Fruit fly (Drosophila melanogaster) whole organism, embryonic: ENCODE measurements around the gene Pebp1.
A peak's percentile ranks its signal among the peaks of the same experiment; 100 is the strongest.

Experiments used
- Aef1 ChIP-seq: fragments of 200-800 bp; sonication (Bioruptor generic); IDR thresholded peaks from 3 replicates; pipeline ENCODE4 v1.3.6; 2022; ENCODE audit warnings: missing biosample characterization, missing genetic modification characterization
- B-H1 ChIP-seq: fragments of 200-800 bp; sonication (Bioruptor generic); IDR thresholded peaks from 3 replicates; pipeline ENCODE4 v1.3.6; 2022; ENCODE audit warnings: missing biosample characterization, missing genetic modification characterization
- CG1024 ChIP-seq: fragments of 200-800 bp; sonication (Bioruptor generic); IDR thresholded peaks from 2 replicates; pipeline ENCODE4 v1.3.6; 2022; ENCODE audit warnings: missing biosample characterization, missing genetic modification characterization
- CG11456 ChIP-seq: fragments of 200-800 bp; sonication (Bioruptor generic); IDR thresholded peaks from 3 replicates; pipeline ENCODE4 v1.3.6; 2022; ENCODE audit warnings: missing biosample characterization, missing genetic modification characterization
- CG13123 ChIP-seq: fragments of 200-800 bp; sonication (Bioruptor generic); optimal IDR thresholded peaks from 2 replicates; lab custom pipeline; 2016; ENCODE audit warnings: missing biosample characterization, missing genetic modification characterization
- CG13424 ChIP-seq: fragments of 200-800 bp; sonication (Bioruptor generic); optimal IDR thresholded peaks from 2 replicates; lab custom pipeline; 2019; ENCODE audit warnings: missing biosample characterization, mild to moderate bottlenecking, missing genetic modification characterization, moderate library complexity
- CG15073 ChIP-seq: fragments of 200-800 bp; sonication (Bioruptor generic); optimal IDR thresholded peaks from 2 replicates; lab custom pipeline; 2016; ENCODE audit warnings: missing biosample characterization, missing genetic modification characterization
- CG15514 ChIP-seq: fragments of 200-800 bp; sonication (Bioruptor generic); optimal IDR thresholded peaks from 3 replicates; lab custom pipeline; 2017; ENCODE audit warnings: missing biosample characterization, missing genetic modification characterization, mild to moderate bottlenecking, moderate library complexity, missing genetic modification reagents
- CG18764 ChIP-seq: fragments of 200-800 bp; sonication (Bioruptor generic); optimal IDR thresholded peaks from 3 replicates; lab custom pipeline; 2016; ENCODE audit warnings: missing biosample characterization, missing genetic modification characterization
- CG2120 ChIP-seq: fragments of 200-800 bp; sonication (Bioruptor generic); optimal IDR thresholded peaks from 3 replicates; lab custom pipeline; 2016; ENCODE audit warnings: missing biosample characterization, missing genetic modification characterization
- CG3281 ChIP-seq: fragments of 200-800 bp; sonication (Bioruptor generic); optimal IDR thresholded peaks from 3 replicates; lab custom pipeline; 2017; ENCODE audit warnings: missing biosample characterization, mild to moderate bottlenecking, missing genetic modification characterization
- CG33213 ChIP-seq: fragments of 200-800 bp; sonication (Bioruptor generic); optimal IDR thresholded peaks from 3 replicates; lab custom pipeline; 2016; ENCODE audit warnings: missing biosample characterization, missing genetic modification characterization
- CG34224 ChIP-seq: fragments of 200-800 bp; sonication (Bioruptor generic); IDR thresholded peaks from 3 replicates; pipeline ENCODE4 v1.3.6; 2022; ENCODE audit warnings: missing biosample characterization, missing genetic modification characterization; ENCODE audit not compliant: partially characterized antibody
- CG42726 ChIP-seq: fragments of 200-800 bp; sonication (Bioruptor generic); IDR thresholded peaks from 2 replicates; pipeline ENCODE4 v1.3.6; 2022; ENCODE audit warnings: missing biosample characterization, missing genetic modification characterization; ENCODE audit not compliant: partially characterized antibody
- CG43689 ChIP-seq: fragments of 200-800 bp; sonication (Bioruptor generic); IDR thresholded peaks from 2 replicates; pipeline ENCODE4 v1.3.6; 2022; ENCODE audit warnings: missing biosample characterization, missing genetic modification characterization
- CG5953 ChIP-seq: fragments of 200-800 bp; sonication (Bioruptor generic); IDR thresholded peaks from 2 replicates; pipeline ENCODE4 v1.3.6; 2022; ENCODE audit warnings: missing biosample characterization, missing genetic modification characterization
- CG7556 ChIP-seq: fragments of 200-800 bp; sonication (Bioruptor generic); optimal IDR thresholded peaks from 2 replicates; lab custom pipeline; 2017; ENCODE audit warnings: missing biosample characterization, mild to moderate bottlenecking, missing genetic modification characterization
- CG8281 ChIP-seq: fragments of 200-800 bp; sonication (Bioruptor generic); optimal IDR thresholded peaks from 2 replicates; lab custom pipeline; 2018; ENCODE audit warnings: missing biosample characterization, mild to moderate bottlenecking, missing genetic modification characterization, moderate library complexity
- CG8388 ChIP-seq: fragments of 200-800 bp; sonication (Bioruptor generic); optimal IDR thresholded peaks from 2 replicates; lab custom pipeline; 2019; ENCODE audit warnings: missing biosample characterization, mild to moderate bottlenecking, missing genetic modification characterization, moderate library complexity
- CG8924 ChIP-seq: fragments of 200-800 bp; optimal IDR thresholded peaks from 3 replicates; lab custom pipeline; 2019; ENCODE audit warnings: missing biosample characterization, mild to moderate bottlenecking, missing genetic modification characterization, moderate library complexity
- CHES-1-like ChIP-seq: fragments of 200-800 bp; sonication (Bioruptor generic); optimal IDR thresholded peaks from 2 replicates; lab custom pipeline; 2016; ENCODE audit warnings: missing biosample characterization, missing genetic modification characterization
- D ChIP-seq, 2 experiments: fragments of 200-800 bp in 1 of 2; fragments of >200 bp in 1 of 2; sonication (Bioruptor generic) in 1 of 2; optimal IDR thresholded peaks; 2 replicates in 1 of 2; 3 replicates in 1 of 2; lab custom pipeline; 2017; ENCODE audit warnings: mild to moderate bottlenecking in 1 of 2, missing biosample characterization in 1 of 2, missing genetic modification characterization in 1 of 2, missing genetic modification reagents in 1 of 2
- Dek ChIP-seq: fragments of 200-800 bp; sonication (Bioruptor generic); optimal IDR thresholded peaks from 3 replicates; lab custom pipeline; 2019; ENCODE audit warnings: missing biosample characterization, mild to moderate bottlenecking, missing genetic modification characterization, moderate library complexity
- Doc3 ChIP-seq: fragments of 200-800 bp; sonication (Bioruptor generic); IDR thresholded peaks from 3 replicates; pipeline ENCODE4 v1.3.6; 2022; ENCODE audit warnings: missing biosample characterization, missing genetic modification characterization; ENCODE audit not compliant: partially characterized antibody
- Fer1 ChIP-seq: fragments of 200-800 bp; sonication (Bioruptor generic); optimal IDR thresholded peaks from 2 replicates; lab custom pipeline; 2017; ENCODE audit warnings: missing biosample characterization, mild to moderate bottlenecking, missing genetic modification characterization
- HLH3B ChIP-seq: fragments of 200-800 bp; sonication (Bioruptor generic); IDR thresholded peaks from 2 replicates; pipeline ENCODE4 v1.3.6; 2022; ENCODE audit warnings: missing biosample characterization, missing genetic modification characterization
- Hr51 ChIP-seq, 2 experiments: fragments of 200-800 bp; sonication (Bioruptor generic); optimal IDR thresholded peaks; 2 replicates in 1 of 2; 3 replicates in 1 of 2; lab custom pipeline; 2016 to 2018; ENCODE audit warnings: missing biosample characterization in 2 of 2, missing genetic modification characterization in 2 of 2, mild to moderate bottlenecking in 1 of 2, moderate library complexity in 1 of 2
- Lhr ChIP-seq: fragments of 200-800 bp; sonication (Bioruptor generic); optimal IDR thresholded peaks from 3 replicates; lab custom pipeline; 2017; ENCODE audit warnings: mild to moderate bottlenecking, missing biosample characterization, missing genetic modification reagents, missing genetic modification characterization
- MBD-R2 ChIP-seq: fragments of 200-800 bp; sonication (Bioruptor generic); IDR thresholded peaks from 2 replicates; pipeline ENCODE4 v1.3.6; 2022; ENCODE audit warnings: missing biosample characterization, missing genetic modification characterization
- MTF-1 ChIP-seq: fragments of 200-800 bp; sonication (Bioruptor generic); optimal IDR thresholded peaks from 2 replicates; lab custom pipeline; 2018; ENCODE audit warnings: missing biosample characterization, mild to moderate bottlenecking, missing genetic modification characterization, borderline replicate concordance
- Meics ChIP-seq: fragments of 200-800 bp; sonication (Bioruptor generic); optimal IDR thresholded peaks from 2 replicates; lab custom pipeline; 2017; ENCODE audit warnings: missing biosample characterization, mild to moderate bottlenecking, missing genetic modification characterization
- Oaz ChIP-seq: fragments of 200-800 bp; sonication (Bioruptor generic); IDR thresholded peaks from 2 replicates; pipeline ENCODE4 v1.3.6; 2022; ENCODE audit warnings: missing biosample characterization, missing genetic modification characterization
- Oli ChIP-seq: fragments of 200-800 bp; sonication (Bioruptor generic); optimal IDR thresholded peaks from 2 replicates; lab custom pipeline; 2018; ENCODE audit warnings: missing biosample characterization, mild to moderate bottlenecking, missing genetic modification characterization, moderate library complexity
- Ptx1 ChIP-seq: fragments of 200-800 bp; sonication (Bioruptor generic); IDR thresholded peaks from 2 replicates; pipeline ENCODE4 v1.3.6; 2022; ENCODE audit warnings: missing biosample characterization, missing genetic modification characterization
- Scr ChIP-seq: fragments of 200-800 bp; sonication (Bioruptor generic); IDR thresholded peaks from 2 replicates; pipeline ENCODE4 v1.3.6; 2022; ENCODE audit warnings: missing biosample characterization, missing genetic modification characterization; ENCODE audit not compliant: partially characterized antibody
- Xbp1 ChIP-seq: fragments of 200-800 bp; sonication (Bioruptor generic); optimal IDR thresholded peaks from 3 replicates; lab custom pipeline; 2016; ENCODE audit warnings: missing biosample characterization, mild to moderate bottlenecking, missing genetic modification characterization
- ap ChIP-seq: fragments of 200-800 bp; sonication (Bioruptor generic); IDR thresholded peaks from 2 replicates; pipeline ENCODE4 v1.3.6; 2022; ENCODE audit warnings: missing biosample characterization, missing genetic modification characterization
- ase ChIP-seq: fragments of 200-800 bp; sonication (Bioruptor generic); IDR thresholded peaks from 3 replicates; pipeline ENCODE4 v1.3.6; 2022; ENCODE audit warnings: missing biosample characterization, missing genetic modification characterization
- emc ChIP-seq: fragments of 200-800 bp; sonication (Bioruptor generic); optimal IDR thresholded peaks from 2 replicates; lab custom pipeline; 2016; ENCODE audit warnings: missing biosample characterization, missing genetic modification characterization
- h ChIP-seq: fragments of >200 bp; optimal IDR thresholded peaks from 2 replicates; lab custom pipeline; 2017
- hth ChIP-seq: fragments of >200 bp; optimal IDR thresholded peaks from 2 replicates; lab custom pipeline; 2017; ENCODE audit warnings: inconsistent platforms
- nerfin-1 ChIP-seq: fragments of 200-800 bp; sonication (Bioruptor generic); optimal IDR thresholded peaks from 3 replicates; lab custom pipeline; 2019; ENCODE audit warnings: missing biosample characterization, mild to moderate bottlenecking, missing genetic modification characterization, moderate library complexity
- nmo ChIP-seq: fragments of 200-800 bp; sonication (Bioruptor generic); optimal IDR thresholded peaks from 2 replicates; lab custom pipeline; 2018; ENCODE audit warnings: missing biosample characterization, mild to moderate bottlenecking, missing genetic modification characterization, moderate library complexity
- nom ChIP-seq: fragments of 200-800 bp; sonication (Bioruptor generic); optimal IDR thresholded peaks from 2 replicates; lab custom pipeline; 2017; ENCODE audit warnings: missing biosample characterization, missing genetic modification characterization, mild to moderate bottlenecking, moderate library complexity, missing genetic modification reagents
- pros ChIP-seq: fragments of 200-800 bp; sonication (Bioruptor generic); optimal IDR thresholded peaks from 3 replicates; lab custom pipeline; 2019; ENCODE audit warnings: missing biosample characterization, mild to moderate bottlenecking, missing genetic modification characterization, moderate library complexity
- repo ChIP-seq: fragments of 200-800 bp; sonication (Bioruptor generic); optimal IDR thresholded peaks from 2 replicates; lab custom pipeline; 2016; ENCODE audit warnings: missing biosample characterization, missing genetic modification characterization
- slbo ChIP-seq: fragments of 200-800 bp; sonication (Bioruptor generic); IDR thresholded peaks from 2 replicates; pipeline ENCODE4 v1.3.6; 2022; ENCODE audit warnings: missing biosample characterization, missing genetic modification characterization
- stwl ChIP-seq: fragments of 200-800 bp; sonication (Bioruptor generic); optimal IDR thresholded peaks from 3 replicates; lab custom pipeline; 2018; ENCODE audit warnings: missing biosample characterization, mild to moderate bottlenecking, missing genetic modification characterization, moderate library complexity
- vfl ChIP-seq: fragments of 200-800 bp; sonication (Bioruptor generic); optimal IDR thresholded peaks from 2 replicates; lab custom pipeline; 2016; ENCODE audit warnings: missing biosample characterization, missing genetic modification characterization

Gene Pebp1

DNA sequence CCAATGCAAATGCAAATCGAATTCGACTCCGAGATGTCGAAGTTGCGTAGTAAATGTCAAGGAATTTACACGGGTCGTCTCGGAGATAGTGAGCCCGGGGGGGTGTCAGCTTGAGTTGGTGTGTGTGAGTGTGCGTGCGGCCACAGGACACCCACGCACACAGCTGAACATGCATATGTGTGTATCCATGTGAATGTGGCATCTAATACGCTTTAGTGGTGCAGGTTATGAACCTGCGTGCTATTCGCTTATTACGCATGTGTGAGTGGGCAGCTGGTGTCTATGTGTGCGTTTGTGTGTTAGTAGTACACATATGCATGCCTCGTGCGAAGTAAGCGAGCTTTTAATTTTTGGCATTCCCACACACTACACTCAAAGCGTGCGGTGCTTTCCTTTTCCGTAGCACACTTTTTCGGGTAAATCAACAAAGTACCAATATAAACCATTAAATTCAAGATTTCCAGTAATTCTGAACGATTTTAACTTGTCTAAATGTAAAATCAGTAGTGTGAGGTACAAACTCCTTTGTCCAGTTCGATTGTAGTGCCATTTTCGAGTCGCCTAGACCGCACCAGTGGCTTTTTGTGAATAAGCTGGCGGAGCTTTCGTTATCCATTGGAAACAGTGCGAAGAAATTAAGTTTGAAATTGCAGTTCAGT is 3.1 kb downstream of the Pebp1 start (continued):
- no peak for TF ChIP-seq nom (GFP tag; lab: Kevin White, UChicago)
- no peak for TF ChIP-seq CG15073 (GFP tag; lab: Kevin White, UChicago)
- peak; percentile 90 for TF ChIP-seq Xbp1
- TF ChIP-seq Ptx1 (GFP tag; lab: Robert Waterston, UW) = peak; percentile 89
- TF ChIP-seq CG15514 (GFP tag; lab: Kevin White, UChicago) = peak; percentile 85
- TF ChIP-seq Dek = peak; percentile 85
- TF ChIP-seq HLH3B = peak; percentile 87
- peak; percentile 87 for TF ChIP-seq CG8924 (tag; lab: Kevin White, UChicago)
- TF ChIP-seq Lhr (GFP tag; lab: Kevin White, UChicago) = no peak
- peak; percentile 39; the same call in 1 of the 2 replicates for TF ChIP-seq CG5953 (GFP tag; lab: Robert Waterston, UW)
- TF ChIP-seq Meics (GFP tag; lab: Kevin White, UChicago) = peak; percentile 93
- TF ChIP-seq ap (GFP tag; lab: Robert Waterston, UW) = peak; percentile 63; the same call in 1 of the 2 replicates
- TF ChIP-seq MBD-R2 = peak; percentile 48; the same call in 1 of the 2 replicates
- no peak for TF ChIP-seq CG42726 (GFP tag; lab: Robert Waterston, UW)
- TF ChIP-seq Hr51 (GFP tag; optimal IDR thresholded peaks at IDR 0.05; lab: Kevin White, UChicago) = peak; percentile 84 to 96
- no peak for TF ChIP-seq CG33213 (GFP tag; lab: Kevin White, UChicago)
- TF ChIP-seq D (optimal IDR thresholded peaks at IDR 0.05; lab: Kevin White, UChicago) = no peak
- peak; percentile 73 for TF ChIP-seq D (GFP tag; optimal IDR thresholded peaks at IDR 0.05; lab: Kevin White, UChicago)
- peak; percentile 90 for TF ChIP-seq CG13424
- no peak for TF ChIP-seq hth
- peak; percentile 86 for TF ChIP-seq CG11456 (GFP tag; lab: Robert Waterston, UW)
- peak; percentile 72 for TF ChIP-seq CG8281 (tag; lab: Kevin White, UChicago)
- TF ChIP-seq Aef1 (GFP tag; lab: Robert Waterston, UW) = peak; percentile 84
- TF ChIP-seq ase (GFP tag; lab: Robert Waterston, UW) = peak; percentile 72; the same call in 2 of the 3 replicates
- peak; percentile 74 for TF ChIP-seq Oaz (GFP tag; lab: Robert Waterston, UW)
- TF ChIP-seq Oli (tag; lab: Kevin White, UChicago) = peak; percentile 89
- TF ChIP-seq CG3281 = peak; percentile 89
- TF ChIP-seq repo (GFP tag; lab: Kevin White, UChicago) = peak; percentile 72
- TF ChIP-seq emc (GFP tag; lab: Kevin White, UChicago) = peak; percentile 78
- peak; percentile 61 for TF ChIP-seq CG1024 (GFP tag; lab: Robert Waterston, UW)
- TF ChIP-seq Doc3 (GFP tag; lab: Robert Waterston, UW) = no peak
- peak; percentile 78 for TF ChIP-seq CG18764
- TF ChIP-seq Scr (GFP tag; lab: Robert Waterston, UW) = no peak
- peak; percentile 95 for TF ChIP-seq CG2120 (GFP tag; lab: Kevin White, UChicago)
- peak; percentile 91 for TF ChIP-seq CG7556
- TF ChIP-seq slbo (GFP tag; lab: Robert Waterston, UW) = peak; percentile 91
- TF ChIP-seq Fer1 (GFP tag; lab: Kevin White, UChicago) = peak; percentile 96
- peak; percentile 68 for TF ChIP-seq CG43689 (GFP tag; lab: Robert Waterston, UW)
- TF ChIP-seq vfl = peak; percentile 84
- no peak for TF ChIP-seq stwl (tag; lab: Kevin White, UChicago)
- TF ChIP-seq CG34224 (GFP tag; lab: Robert Waterston, UW) = no peak
- no peak for TF ChIP-seq h (lab: Kevin White, UChicago)
- TF ChIP-seq nmo (GFP tag; lab: Kevin White, UChicago) = peak; percentile 93
- peak; percentile 73 for TF ChIP-seq CG8388 (GFP tag; lab: Kevin White, UChicago)
- peak; percentile 76 for TF ChIP-seq B-H1
- TF ChIP-seq MTF-1 (GFP tag; lab: Kevin White, UChicago) = peak; percentile 1
- peak; percentile 44 for TF ChIP-seq CG13123
- peak; percentile 89 for TF ChIP-seq CHES-1-like (GFP tag; lab: Kevin White, UChicago)
- peak; percentile 99 for TF ChIP-seq nerfin-1 (tag; lab: Kevin White, UChicago)
- no peak for TF ChIP-seq pros (GFP tag; lab: Kevin White, UChicago)
